Worm (Caenorhabditis elegans) whole organism, L4 larva: Measurements from ENCODE around the gene F57C12.6.

Source experiments
- F26F4.8 ChIP-seq: fragments of 200-800 bp; sonication (Bioruptor generic); conservative IDR thresholded peaks from 2 replicates; pipeline ENCODE4 v1.3.6; 2022; ENCODE audit warnings: missing genetic modification characterization, missing compliant biosample characterization
- F44E2.7 ChIP-seq: fragments of 200-800 bp; sonication (Bioruptor generic); IDR thresholded peaks from 2 replicates; pipeline ENCODE4 v2.1.2; 2022; ENCODE audit warnings: missing genetic modification characterization, missing compliant biosample characterization
- F49E8.2 ChIP-seq: sonication (generic microtip); optimal IDR thresholded peaks from 2 replicates; lab custom pipeline; 2016; ENCODE audit warnings: missing compliant biosample characterization, mild to moderate bottlenecking, missing genetic modification characterization, borderline replicate concordance
- aha-1 ChIP-seq: fragments of 150-350 bp; peaks from one replicate; lab custom pipeline; 2014; ENCODE audit warnings: missing biosample characterization, missing genetic modification characterization
- ama-1 ChIP-seq: fragments of 150-350 bp; optimal IDR thresholded peaks from 2 replicates; lab custom pipeline; 2014; ENCODE audit warnings: inconsistent platforms, mixed read lengths
- arid-1 ChIP-seq: fragments of 200-800 bp; sonication (Bioruptor generic); conservative IDR thresholded peaks from 2 replicates; pipeline ENCODE4 v1.3.6; 2022; ENCODE audit warnings: missing genetic modification reagents, missing genetic modification characterization, missing compliant biosample characterization
- attf-4 ChIP-seq: sonication (generic microtip); optimal IDR thresholded peaks from 3 replicates; lab custom pipeline; 2017; ENCODE audit warnings: missing biosample characterization, missing genetic modification characterization
- ceh-28 ChIP-seq: fragments of 150-350 bp; optimal IDR thresholded peaks from 2 replicates; lab custom pipeline; 2014; ENCODE audit warnings: missing biosample characterization, missing genetic modification reagents, missing genetic modification characterization
- ctbp-1 ChIP-seq: fragments of 200-800 bp; sonication (Bioruptor generic); IDR thresholded peaks from 2 replicates; pipeline ENCODE4 v1.3.6; 2022; ENCODE audit warnings: missing genetic modification reagents, missing genetic modification characterization, missing compliant biosample characterization
- daf-16 ChIP-seq, 3 experiments: sonication (generic microtip); optimal IDR thresholded peaks; 2 replicates each; lab custom pipeline; 2016 to 2017; ENCODE audit warnings: missing genetic modification characterization in 3 of 3, missing genetic modification reagents in 3 of 3, mild to moderate bottlenecking in 2 of 3, missing compliant biosample characterization in 2 of 3, missing biosample characterization in 1 of 3, moderate library complexity in 1 of 3
- dmd-8 ChIP-seq: fragments of 200-800 bp; sonication (Bioruptor generic); IDR thresholded peaks from 2 replicates; pipeline ENCODE4 v1.3.6; 2022; ENCODE audit warnings: missing genetic modification characterization, missing compliant biosample characterization
- dve-1 ChIP-seq: sonication (generic microtip); optimal IDR thresholded peaks from 2 replicates; lab custom pipeline; 2017; ENCODE audit warnings: antibody characterized with exemption, mild to moderate bottlenecking, missing genetic modification characterization, missing compliant biosample characterization; ENCODE audit not compliant: insufficient read depth
- fkh-10 ChIP-seq: fragments of 150-350 bp; optimal IDR thresholded peaks from 2 replicates; lab custom pipeline; 2014; ENCODE audit warnings: missing biosample characterization, missing genetic modification reagents, missing genetic modification characterization
- hif-1 ChIP-seq, 2 experiments: sonication (generic microtip); optimal IDR thresholded peaks; 2 replicates each; lab custom pipeline; 2016 to 2017; ENCODE audit warnings: missing compliant biosample characterization in 2 of 2, missing genetic modification characterization in 2 of 2, missing genetic modification reagents in 2 of 2, missing genotype in 2 of 2, mild to moderate bottlenecking in 1 of 2
- jun-1 ChIP-seq: fragments of 150-350 bp; optimal IDR thresholded peaks from 2 replicates; lab custom pipeline; 2014; ENCODE audit warnings: missing biosample characterization, missing genetic modification reagents, missing genetic modification characterization
- lin-13 ChIP-seq: fragments of 150-350 bp; optimal IDR thresholded peaks from 2 replicates; lab custom pipeline; 2014; ENCODE audit warnings: missing biosample characterization, missing genetic modification reagents, missing genetic modification characterization
- lin-15B ChIP-seq: fragments of 150-350 bp; sonication (generic microtip); optimal IDR thresholded peaks from 3 replicates; lab custom pipeline; 2014; ENCODE audit warnings: missing biosample characterization, missing genetic modification characterization
- lin-38 ChIP-seq: fragments of 200-800 bp; sonication (Bioruptor generic); IDR thresholded peaks from 2 replicates; pipeline ENCODE4 v1.3.6; 2022; ENCODE audit warnings: missing genetic modification reagents, missing genetic modification characterization, missing compliant biosample characterization
- madf-9 ChIP-seq: fragments of 200-800 bp; sonication (Bioruptor generic); conservative IDR thresholded peaks from 2 replicates; pipeline ENCODE4 v1.3.6; 2022; ENCODE audit warnings: missing genetic modification reagents, missing genetic modification characterization, missing compliant biosample characterization
- mep-1 ChIP-seq: fragments of 150-350 bp; sonication (generic microtip); optimal IDR thresholded peaks from 3 replicates; lab custom pipeline; 2014; ENCODE audit warnings: missing biosample characterization, missing genetic modification characterization
- mes-2 ChIP-seq: sonication (generic microtip); optimal IDR thresholded peaks from 2 replicates; lab custom pipeline; 2016; ENCODE audit warnings: missing genotype, mild to moderate bottlenecking, missing genetic modification characterization, missing compliant biosample characterization; ENCODE audit not compliant: poor library complexity, severe bottlenecking
- mxl-3 ChIP-seq: fragments of 200-800 bp; sonication (Bioruptor generic); optimal IDR thresholded peaks from 2 replicates; lab custom pipeline; 2018; ENCODE audit warnings: mild to moderate bottlenecking, missing genetic modification characterization, missing compliant biosample characterization
- nhr-28 ChIP-seq: fragments of 150-350 bp; optimal IDR thresholded peaks from 2 replicates; lab custom pipeline; 2014; ENCODE audit warnings: missing biosample characterization, missing genetic modification characterization
- nhr-6 ChIP-seq: fragments of 150-350 bp; optimal IDR thresholded peaks from 2 replicates; lab custom pipeline; 2014; ENCODE audit warnings: missing biosample characterization, missing genetic modification characterization
- php-3 ChIP-seq: fragments of 200-800 bp; sonication (Bioruptor generic); IDR thresholded peaks from 2 replicates; pipeline ENCODE4 v1.3.6; 2022; ENCODE audit warnings: missing genetic modification reagents, missing genetic modification characterization, missing compliant biosample characterization
- pqm-1 ChIP-seq: sonication (generic microtip); optimal IDR thresholded peaks from 2 replicates; lab custom pipeline; 2017; ENCODE audit warnings: missing biosample characterization, missing genetic modification characterization
- set-16 ChIP-seq: fragments of 200-800 bp; sonication (Bioruptor generic); IDR thresholded peaks from 2 replicates; pipeline ENCODE4 v1.3.6; 2022; ENCODE audit warnings: missing genetic modification reagents, missing genetic modification characterization, missing compliant biosample characterization
- unc-62 ChIP-seq, 3 experiments: fragments of 150-350 bp in 1 of 3; sonication (generic microtip); optimal IDR thresholded peaks in 2 of 3; peaks in 1 of 3; 1 replicate in 1 of 3; 2 replicates in 2 of 3; lab custom pipeline; 2014 to 2017; ENCODE audit warnings: missing biosample characterization in 3 of 3, missing genetic modification characterization in 3 of 3, missing genetic modification reagents in 3 of 3, missing genotype in 1 of 3
- zip-11 ChIP-seq: fragments of 200-800 bp; sonication (Bioruptor generic); IDR thresholded peaks from 2 replicates; pipeline ENCODE4 v1.3.6; 2022; ENCODE audit warnings: missing genetic modification characterization, missing compliant biosample characterization

F57C12.6 gene

ce11 chrX:529386-529785 lies 24.4 kb downstream of the F57C12.6 start:
- TF ChIP-seq F44E2.7 (GFP tag; lab: Robert Waterston, UW) (no peak), fkh-10 (GFP tag; lab: Kevin White, UChicago) (no peak), mep-1 (no peak), unc-62 (GFP tag; optimal IDR thresholded peaks at IDR 0.05 in 1 of 2; lab: Kevin White, UChicago) (peak in 1 of 2 experiments; percentile 96), unc-62 (tag; optimal IDR thresholded peaks at IDR 0.05; lab: Kevin White, UChicago) (no peak)

ce11 chrX:528761-529160 lies 25.0 kb downstream of the F57C12.6 start:
- TF ChIP-seq set-16 (GFP tag; lab: Robert Waterston, UW) (peak; percentile 62; the same call in 1 of the 2 replicates), ama-1 (no peak)

- TF ChIP-seq pqm-1 (peak; percentile 51), aha-1 (tag; lab: Kevin White, UChicago) (peak; percentile 63), zip-11 (GFP tag; lab: Robert Waterston, UW) (no peak), nhr-28 (tag; lab: Kevin White, UChicago) (peak; percentile 49), php-3 (GFP tag; lab: Robert Waterston, UW) (peak; percentile 70), dmd-8 (GFP tag; lab: Robert Waterston, UW) (no peak), daf-16 (GFP tag; optimal IDR thresholded peaks at IDR 0.05; lab: Kevin White, UChicago) (no peak), daf-16 (tag; optimal IDR thresholded peaks at IDR 0.05; lab: Kevin White, UChicago) (peak; percentile 30), mep-1 (no peak)
These were observed 26.1 kb downstream of the F57C12.6 start for ce11 chrX:527663-528062.

DNA sequence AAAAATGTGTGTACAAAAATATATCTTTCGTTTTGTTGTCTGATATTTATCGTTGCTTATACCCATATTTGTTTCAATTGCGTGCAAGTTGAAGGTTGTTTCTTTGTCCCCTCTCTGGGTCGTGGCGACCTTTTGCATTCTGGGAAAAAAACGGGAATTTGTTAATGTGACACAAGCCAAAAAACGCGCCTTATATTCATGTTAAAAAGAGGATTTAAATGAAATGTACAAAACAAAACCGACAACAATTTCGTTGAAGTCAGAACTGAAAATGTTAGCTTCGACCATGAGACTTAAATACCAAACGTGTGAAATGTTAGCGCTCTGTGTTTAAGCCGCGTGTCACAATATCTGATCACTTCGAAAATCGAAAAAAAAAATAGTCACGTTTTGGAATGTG lies 29.3 kb downstream of the F57C12.6 start:
- TF ChIP-seq zip-11 (GFP tag; lab: Robert Waterston, UW) (no peak), hif-1 (tag; optimal IDR thresholded peaks at IDR 0.05; lab: Kevin White, UChicago) (no peak), dve-1 (tag; lab: Kevin White, UChicago) (no peak), aha-1 (tag; lab: Kevin White, UChicago) (peak; percentile 93)

DNA sequence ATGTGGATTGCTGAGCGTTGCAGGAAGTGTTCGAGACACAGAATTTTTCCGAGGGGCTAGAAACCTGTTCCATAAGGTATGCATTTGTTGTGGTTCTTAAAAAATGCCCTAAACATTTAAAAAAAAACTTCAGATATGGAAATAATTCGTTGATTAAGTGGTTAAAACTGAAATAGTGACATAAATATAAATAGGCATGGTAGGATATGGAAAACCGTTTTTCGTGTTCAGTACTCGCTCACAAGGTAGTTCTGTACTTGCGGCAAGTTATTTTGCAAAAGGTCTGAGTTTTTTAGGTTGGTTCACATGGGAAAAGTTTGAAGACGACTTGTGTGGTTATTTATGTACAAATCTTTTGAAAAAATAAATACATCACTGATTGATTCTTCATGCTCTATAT lies 32.9 kb downstream of the F57C12.6 start, which contains the start of gene B0310.3:
Gene B0310.3, minus strand, starts transcription at position 101 of the 400 bp plus-strand sequence.
- TF ChIP-seq ama-1 (no peak), ceh-28 (tag; lab: Kevin White, UChicago) (no peak), F26F4.8 (GFP tag; lab: Robert Waterston, UW) (no peak), mxl-3 (GFP tag; lab: Kevin White, UChicago) (no peak), F44E2.7 (GFP tag; lab: Robert Waterston, UW) (no peak), jun-1 (tag; lab: Kevin White, UChicago) (no peak)

DNA sequence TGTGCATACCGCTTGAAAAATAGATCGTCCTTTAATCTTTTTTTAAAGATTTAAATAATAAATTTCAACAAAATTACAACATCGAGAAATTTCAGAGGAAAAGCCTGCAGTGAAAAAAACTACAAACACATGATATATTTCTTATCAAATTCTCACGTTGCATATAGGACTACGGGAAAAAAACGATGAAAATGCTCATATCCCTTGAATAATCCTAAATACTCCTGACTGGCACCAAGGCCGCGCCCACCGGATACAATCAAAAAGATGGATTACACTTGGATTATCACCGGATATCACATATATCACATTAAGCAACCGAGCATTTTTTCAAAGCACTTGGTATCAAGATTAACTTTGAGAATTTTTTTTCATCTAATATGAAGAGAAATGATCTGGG lies 39.8 kb downstream of the F57C12.6 start:
- TF ChIP-seq aha-1 (tag; lab: Kevin White, UChicago) (peak; percentile 62), F49E8.2 (tag; lab: Kevin White, UChicago) (no peak), nhr-6 (no peak)

DNA sequence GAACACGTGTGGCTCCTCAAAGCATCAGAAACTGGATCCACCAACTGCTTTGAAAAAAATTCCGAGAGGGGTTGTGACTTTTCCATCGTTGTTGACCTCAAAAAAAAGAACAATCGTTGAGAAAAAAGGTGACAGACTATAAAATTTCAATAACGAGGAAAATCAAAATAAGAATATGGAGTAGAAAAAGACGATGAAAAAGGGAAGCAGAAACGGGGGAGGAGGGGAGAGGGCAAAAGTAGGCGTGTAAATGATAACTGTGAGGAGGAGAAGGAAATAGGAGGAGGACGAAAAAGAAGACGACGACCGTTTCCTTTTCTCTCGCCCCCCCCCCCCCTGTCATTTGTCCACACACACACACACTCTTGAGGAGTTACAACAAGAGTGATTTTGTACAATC lies 46.9 kb downstream of the F57C12.6 start, which contains the start of gene B0310.2:
Gene B0310.2, minus strand, starts transcription at position 101 of the 400 bp plus-strand sequence.
- TF ChIP-seq lin-13 (GFP tag; lab: Kevin White, UChicago) (no peak), arid-1 (no peak), ama-1 (no peak), mes-2 (tag; lab: Kevin White, UChicago) (no peak), F26F4.8 (GFP tag; lab: Robert Waterston, UW) (no peak), lin-15B (tag; lab: Kevin White, UChicago) (no peak), attf-4 (no peak), madf-9 (GFP tag; lab: Robert Waterston, UW) (no peak), aha-1 (tag; lab: Kevin White, UChicago) (no peak), nhr-6 (no peak), lin-38 (GFP tag; lab: Robert Waterston, UW) (no peak), ctbp-1 (GFP tag; lab: Robert Waterston, UW) (no peak)
